Fruit fly (Drosophila melanogaster) whole organism, embryonic: Measurements from ENCODE around the gene CG16749.

Source experiments
- Antp ChIP-seq: fragments of 200-800 bp; sonication (Bioruptor generic); optimal IDR thresholded peaks from 3 replicates; lab custom pipeline; 2016; ENCODE audit warnings: missing biosample characterization, missing genetic modification characterization
- B-H2 ChIP-seq: fragments of 200-800 bp; sonication (Bioruptor generic); optimal IDR thresholded peaks from 2 replicates; lab custom pipeline; 2018; ENCODE audit warnings: missing biosample characterization, mild to moderate bottlenecking, missing genetic modification characterization
- CG11085 ChIP-seq: fragments of 200-800 bp; sonication (Bioruptor generic); IDR thresholded peaks from 2 replicates; pipeline ENCODE4 v1.3.6; 2022; ENCODE audit warnings: missing biosample characterization, missing genetic modification characterization
- CG11695 ChIP-seq: fragments of 200-800 bp; sonication (Bioruptor generic); IDR thresholded peaks from 3 replicates; pipeline ENCODE4 v1.3.6; 2022; ENCODE audit warnings: missing biosample characterization, missing genetic modification characterization
- CG17568 ChIP-seq: fragments of 200-800 bp; sonication (Bioruptor generic); optimal IDR thresholded peaks from 2 replicates; lab custom pipeline; 2018; ENCODE audit warnings: missing biosample characterization, mild to moderate bottlenecking, missing genetic modification characterization, moderate library complexity
- CG1832 ChIP-seq: fragments of 200-800 bp; sonication (Bioruptor generic); optimal IDR thresholded peaks from 2 replicates; lab custom pipeline; 2017; ENCODE audit warnings: missing biosample characterization, mild to moderate bottlenecking, missing genetic modification characterization, inconsistent platforms
- CG32772 ChIP-seq: fragments of 200-800 bp; sonication (Bioruptor generic); IDR thresholded peaks from 2 replicates; pipeline ENCODE4 v1.3.6; 2022; ENCODE audit warnings: missing biosample characterization, missing genetic modification characterization
- CG34376 ChIP-seq: fragments of 200-800 bp; sonication (Bioruptor generic); optimal IDR thresholded peaks from 2 replicates; lab custom pipeline; 2018; ENCODE audit warnings: missing biosample characterization, mild to moderate bottlenecking, missing genetic modification characterization
- CG3995 ChIP-seq: fragments of 200-800 bp; sonication (Bioruptor generic); optimal IDR thresholded peaks from 3 replicates; lab custom pipeline; 2016; ENCODE audit warnings: missing biosample characterization, missing genetic modification characterization
- CG6813 ChIP-seq: fragments of 200-800 bp; sonication (Bioruptor generic); optimal IDR thresholded peaks from 2 replicates; lab custom pipeline; 2017; ENCODE audit warnings: missing biosample characterization, missing genetic modification characterization, mild to moderate bottlenecking, moderate library complexity, missing genetic modification reagents
- CG7839 ChIP-seq: fragments of 200-800 bp; sonication (Bioruptor generic); optimal IDR thresholded peaks from 3 replicates; lab custom pipeline; 2018; ENCODE audit warnings: missing biosample characterization, mild to moderate bottlenecking, missing genetic modification characterization, moderate library complexity
- CG8924 ChIP-seq: fragments of 200-800 bp; optimal IDR thresholded peaks from 3 replicates; lab custom pipeline; 2019; ENCODE audit warnings: missing biosample characterization, mild to moderate bottlenecking, missing genetic modification characterization, moderate library complexity
- CTCF ChIP-seq: fragments of 200-800 bp; sonication (Bioruptor generic); optimal IDR thresholded peaks from 2 replicates; lab custom pipeline; 2017; ENCODE audit warnings: missing biosample characterization, mild to moderate bottlenecking, missing genetic modification characterization, moderate library complexity
- ERR ChIP-seq: fragments of 200-800 bp; sonication (Bioruptor generic); optimal IDR thresholded peaks from 2 replicates; lab custom pipeline; 2016; ENCODE audit warnings: missing biosample characterization, missing genetic modification characterization
- Hr78 ChIP-seq, 2 experiments: fragments of 200-800 bp in 1 of 2; fragments of >200 bp in 1 of 2; sonication (Bioruptor generic) in 1 of 2; optimal IDR thresholded peaks; 2 replicates each; lab custom pipeline; 2017 to 2019; ENCODE audit warnings: missing biosample characterization in 2 of 2, missing genetic modification characterization in 2 of 2, mild to moderate bottlenecking in 1 of 2, moderate library complexity in 1 of 2
- Med ChIP-seq: fragments of 200-800 bp; sonication (Bioruptor generic); peaks from one replicate; lab custom pipeline; 2016; ENCODE audit warnings: missing biosample characterization, missing genetic modification characterization, mild to moderate bottlenecking, inconsistent platforms, moderate library complexity
- NFAT ChIP-seq: fragments of 200-800 bp; sonication (Bioruptor generic); IDR thresholded peaks from 2 replicates; pipeline ENCODE4 v1.3.6; 2022; ENCODE audit warnings: missing biosample characterization, missing genetic modification characterization
- Pdp1 ChIP-seq, 2 experiments: fragments of 200-800 bp; sonication (Bioruptor generic); optimal IDR thresholded peaks; 3 replicates each; lab custom pipeline; 2016; ENCODE audit warnings: missing biosample characterization in 2 of 2, missing genetic modification characterization in 2 of 2, mild to moderate bottlenecking in 1 of 2, moderate library complexity in 1 of 2
- Side ChIP-seq: fragments of 200-800 bp; sonication (Bioruptor generic); optimal IDR thresholded peaks from 2 replicates; lab custom pipeline; 2016; ENCODE audit warnings: missing biosample characterization, missing genetic modification characterization
- TFAM ChIP-seq: fragments of 200-800 bp; sonication (Bioruptor generic); optimal IDR thresholded peaks from 2 replicates; lab custom pipeline; 2017; ENCODE audit warnings: missing biosample characterization, missing genetic modification characterization, inconsistent platforms
- Taf1 ChIP-seq: fragments of 200-800 bp; sonication (Bioruptor generic); IDR thresholded peaks from 2 replicates; pipeline ENCODE4 v1.3.6; 2022; ENCODE audit warnings: missing biosample characterization, missing genetic modification characterization
- cad ChIP-seq: fragments of >200 bp; optimal IDR thresholded peaks from 2 replicates; lab custom pipeline; 2017; ENCODE audit warnings: missing biosample characterization, missing genetic modification characterization
- exex ChIP-seq: fragments of 200-800 bp; sonication (Bioruptor generic); optimal IDR thresholded peaks from 4 replicates; lab custom pipeline; 2018; ENCODE audit warnings: missing biosample characterization, mild to moderate bottlenecking, missing genetic modification characterization, moderate library complexity
- fd3F ChIP-seq: fragments of 200-800 bp; sonication (Bioruptor generic); optimal IDR thresholded peaks from 2 replicates; lab custom pipeline; 2018; ENCODE audit warnings: missing biosample characterization, mild to moderate bottlenecking, missing genetic modification characterization, moderate library complexity
- grau ChIP-seq: fragments of 200-800 bp; optimal IDR thresholded peaks from 3 replicates; lab custom pipeline; 2019; ENCODE audit warnings: missing biosample characterization, mild to moderate bottlenecking, missing genetic modification characterization, moderate library complexity
- hth ChIP-seq: fragments of >200 bp; optimal IDR thresholded peaks from 2 replicates; lab custom pipeline; 2017; ENCODE audit warnings: inconsistent platforms
- insv ChIP-seq, 2 experiments: fragments of 200-800 bp; sonication (Bioruptor generic); optimal IDR thresholded peaks; 3 replicates each; lab custom pipeline; 2016 to 2018; ENCODE audit warnings: missing biosample characterization in 2 of 2, missing genetic modification characterization in 2 of 2
- lab ChIP-seq: fragments of 200-800 bp; sonication (Bioruptor generic); optimal IDR thresholded peaks from 3 replicates; lab custom pipeline; 2017; ENCODE audit warnings: missing biosample characterization, missing genetic modification characterization, mild to moderate bottlenecking, moderate library complexity, missing genetic modification reagents
- lbe ChIP-seq: fragments of 200-800 bp; sonication (Bioruptor generic); optimal IDR thresholded peaks from 2 replicates; lab custom pipeline; 2016; ENCODE audit warnings: missing biosample characterization, mild to moderate bottlenecking, missing genetic modification characterization
- lola ChIP-seq, 3 experiments: fragments of >200 bp in 2 of 3; fragments of 200-800 bp in 1 of 3; sonication (Bioruptor generic) in 1 of 3; optimal IDR thresholded peaks; 2 replicates each; lab custom pipeline; 2017 to 2019; ENCODE audit warnings: missing biosample characterization in 3 of 3, missing genetic modification characterization in 3 of 3, mild to moderate bottlenecking in 1 of 3, moderate library complexity in 1 of 3
- nom ChIP-seq: fragments of 200-800 bp; sonication (Bioruptor generic); optimal IDR thresholded peaks from 2 replicates; lab custom pipeline; 2017; ENCODE audit warnings: missing biosample characterization, missing genetic modification characterization, mild to moderate bottlenecking, moderate library complexity, missing genetic modification reagents
- otp ChIP-seq: fragments of 200-800 bp; sonication (Bioruptor generic); IDR thresholded peaks from 3 replicates; pipeline ENCODE4, ENCODE4 v1.3.6; 2022; ENCODE audit warnings: missing biosample characterization, missing genetic modification characterization
- scrt ChIP-seq: fragments of 200-800 bp; sonication (Bioruptor generic); optimal IDR thresholded peaks from 2 replicates; lab custom pipeline; 2018; ENCODE audit warnings: missing biosample characterization, mild to moderate bottlenecking, missing genetic modification characterization, moderate library complexity
- shn ChIP-seq: fragments of 200-800 bp; sonication (Bioruptor generic); optimal IDR thresholded peaks from 3 replicates; lab custom pipeline; 2016; ENCODE audit warnings: missing biosample characterization, missing genetic modification characterization
- sob ChIP-seq: fragments of 200-800 bp; sonication (Bioruptor generic); IDR thresholded peaks from 2 replicates; pipeline ENCODE4 v1.3.6; 2022; ENCODE audit warnings: missing biosample characterization, missing genetic modification characterization
- tgo ChIP-seq: fragments of 200-800 bp; sonication (Bioruptor generic); IDR thresholded peaks from 3 replicates; pipeline ENCODE4 v1.3.6; 2022; ENCODE audit warnings: missing biosample characterization, missing genetic modification characterization
- toy ChIP-seq: fragments of 200-800 bp; sonication (Bioruptor generic); IDR thresholded peaks from 2 replicates; pipeline ENCODE4 v1.3.6; 2022; ENCODE audit warnings: missing biosample characterization, missing genetic modification characterization
- tx ChIP-seq: fragments of 200-800 bp; sonication (Bioruptor generic); optimal IDR thresholded peaks from 2 replicates; lab custom pipeline; 2016; ENCODE audit warnings: missing biosample characterization, missing genetic modification characterization
- vfl ChIP-seq: fragments of 200-800 bp; sonication (Bioruptor generic); optimal IDR thresholded peaks from 2 replicates; lab custom pipeline; 2016; ENCODE audit warnings: missing biosample characterization, missing genetic modification characterization
- wor ChIP-seq: fragments of 200-800 bp; sonication (Bioruptor generic); IDR thresholded peaks from 2 replicates; pipeline ENCODE4 v1.3.6; 2022; ENCODE audit warnings: missing biosample characterization, missing genetic modification characterization

The CG16749 gene

DNA sequence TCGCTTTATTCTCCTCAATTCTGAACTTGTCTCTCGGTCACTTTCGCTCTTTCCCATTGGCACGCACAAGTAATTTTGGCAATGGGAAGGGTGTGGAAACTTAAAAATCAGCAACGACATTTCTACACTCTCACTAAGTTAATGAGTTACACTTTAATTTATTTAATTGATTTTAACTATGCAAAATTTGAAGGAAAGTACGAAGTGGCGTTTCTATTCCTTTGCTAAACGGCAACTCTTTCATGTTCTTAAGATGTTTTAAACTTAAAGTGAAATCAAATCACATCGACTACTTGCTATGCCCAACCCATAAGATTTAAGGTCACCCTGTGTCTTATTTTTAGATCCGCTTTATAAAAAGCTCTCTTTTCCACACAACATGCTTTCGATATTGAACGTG, 38.7 kb upstream of the CG16749 start (continued):
- no peak for TF ChIP-seq Side
- TF ChIP-seq hth (lab: Kevin White, UChicago): no peak
- TF ChIP-seq fd3F (GFP tag; lab: Kevin White, UChicago): peak; percentile 65
- TF ChIP-seq CG32772 (GFP tag; lab: Robert Waterston, UW): peak; percentile 44; the same call in 1 of the 2 replicates
- peak; percentile 29; the same call in 1 of the 2 replicates for TF ChIP-seq Taf1
- peak; percentile 4 for TF ChIP-seq CG3995 (GFP tag; lab: Kevin White, UChicago)
- peak; percentile 73 for TF ChIP-seq lab (GFP tag; lab: Kevin White, UChicago)
- TF ChIP-seq CG17568 (GFP tag; lab: Kevin White, UChicago): peak; percentile 57
- TF ChIP-seq grau (tag; lab: Kevin White, UChicago): peak; percentile 74
- peak; percentile 67 for TF ChIP-seq CG8924 (tag; lab: Kevin White, UChicago)
- peak; percentile 23 for TF ChIP-seq Antp (GFP tag; lab: Kevin White, UChicago)
- peak; percentile 74 for TF ChIP-seq sob (GFP tag; lab: Robert Waterston, UW)
- peak; percentile 58; the same call in 1 of the 3 replicates for TF ChIP-seq CG11695 (GFP tag; lab: Robert Waterston, UW)
- peak; percentile 48 for TF ChIP-seq ERR (GFP tag; lab: Kevin White, UChicago)
- TF ChIP-seq CG7839 (tag; lab: Kevin White, UChicago): peak; percentile 60
- TF ChIP-seq, all 482 proteins: peak for 199

DNA sequence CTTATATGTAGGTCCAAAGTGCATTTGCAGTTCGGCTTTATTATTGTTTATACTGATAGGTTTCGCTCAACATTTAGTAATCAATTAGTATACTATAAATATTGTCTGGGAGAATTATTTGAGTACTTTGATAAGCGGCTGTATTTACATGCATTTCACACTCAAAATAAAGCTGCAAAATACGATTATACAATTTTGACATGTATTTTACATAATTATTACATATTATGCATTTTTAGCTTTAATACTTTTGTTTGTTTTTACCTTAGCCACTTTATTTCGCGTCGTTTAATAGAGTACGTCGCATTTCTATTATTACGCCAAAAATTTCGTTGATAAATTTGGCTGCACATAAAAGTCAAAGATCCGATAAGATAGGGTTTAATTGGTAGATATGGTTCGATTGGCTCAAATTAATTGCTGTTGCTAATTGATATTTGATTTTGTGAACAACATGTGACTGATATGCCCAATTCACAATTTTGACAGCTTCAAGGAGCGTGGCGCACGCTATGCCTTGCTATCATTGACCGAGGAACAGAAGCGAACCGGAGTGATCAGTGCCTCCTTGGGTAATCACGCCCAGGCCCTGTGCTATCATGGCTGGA, 34.3 kb upstream of the CG16749 start:
- TF ChIP-seq CG6813 (GFP tag; lab: Kevin White, UChicago) (peak; percentile 5), tx (GFP tag; lab: Kevin White, UChicago) (no peak), wor (GFP tag; lab: Robert Waterston, UW) (no peak), TFAM (no peak), exex (peak; percentile 98), Pdp1 (GFP tag; optimal IDR thresholded peaks at IDR 0.05; lab: Kevin White, UChicago) (peak in 1 of 2 experiments; percentile 20), CG34376 (GFP tag; lab: Kevin White, UChicago) (peak; percentile 18), lbe (GFP tag; lab: Kevin White, UChicago) (peak; percentile 12), nom (peak; percentile 52)

DNA sequence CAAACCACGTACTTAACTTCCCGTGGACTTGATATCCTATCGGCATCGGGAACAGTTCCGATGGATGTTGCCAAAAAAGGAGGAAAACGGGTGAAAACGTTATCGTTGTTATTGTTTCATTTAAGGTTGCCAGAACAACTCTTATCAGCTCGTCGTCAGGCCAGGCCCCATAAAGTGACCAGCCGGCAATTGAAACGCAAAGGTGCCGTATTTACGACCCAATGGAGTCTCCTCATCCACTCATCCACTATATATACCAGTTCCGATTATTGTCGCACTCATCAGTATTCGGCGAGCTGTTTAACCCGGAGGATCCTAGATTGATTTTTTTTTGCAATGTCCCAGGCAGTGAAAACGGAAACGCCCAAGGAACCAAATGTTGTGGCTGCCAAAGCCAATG, 33.4 kb upstream of the CG16749 start, which contains the start of gene Srr:
TSS of gene Srr (plus strand) at position 278 of the 400 bp plus-strand sequence.
- TF ChIP-seq Med (peak; percentile 16), cad (peak; percentile 2), lola (GFP tag; optimal IDR thresholded peaks at IDR 0.05; lab: Kevin White, UChicago) (no peak)

DNA sequence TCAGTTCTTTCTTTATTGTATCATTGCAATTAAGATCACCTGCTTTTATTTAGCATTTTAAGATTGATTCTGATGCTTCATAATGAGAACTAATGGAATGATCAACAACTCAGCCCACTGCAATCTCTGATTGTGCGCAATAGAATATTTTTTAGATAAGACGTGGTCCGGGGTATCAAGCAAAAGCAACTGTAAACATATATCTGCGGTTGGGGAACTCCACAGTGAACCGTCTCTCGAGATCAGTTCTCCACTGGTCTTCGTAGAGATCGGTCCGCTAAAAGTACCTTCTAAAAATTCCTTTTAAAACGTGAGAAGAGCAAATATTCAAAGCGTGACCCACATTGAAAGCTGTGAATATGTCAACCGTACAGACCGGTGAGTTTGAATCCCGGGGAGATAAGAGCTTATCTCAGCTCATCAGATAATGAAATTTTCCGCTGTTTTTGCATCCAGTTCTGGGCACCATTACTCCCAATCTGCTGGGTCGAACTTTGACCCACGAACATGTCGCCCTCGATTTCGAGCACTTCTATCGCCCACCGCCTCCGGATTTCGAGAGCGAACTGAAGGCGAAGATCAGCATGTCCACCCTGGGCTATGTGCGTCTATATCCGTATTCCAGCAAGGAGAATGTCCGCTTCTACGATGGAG, 31.5 kb upstream of the CG16749 start, which contains the start of gene CG18473:
TSS of gene CG18473 (plus strand) at position 240 of the 654 bp plus-strand sequence.
- TF ChIP-seq CG32772 (GFP tag; lab: Robert Waterston, UW) (no peak), CG1832 (no peak), scrt (GFP tag; lab: Kevin White, UChicago) (no peak), CG11085 (GFP tag; lab: Robert Waterston, UW) (no peak), otp (GFP tag; lab: Robert Waterston, UW) (no peak), Med (peak; percentile 10), NFAT (GFP tag; lab: Robert Waterston, UW) (no peak), toy (GFP tag; lab: Robert Waterston, UW) (no peak), CTCF (GFP tag; lab: Kevin White, UChicago) (no peak), vfl (no peak), shn (no peak), B-H2 (GFP tag; lab: Kevin White, UChicago) (no peak), insv (GFP tag; optimal IDR thresholded peaks at IDR 0.05; lab: Kevin White, UChicago) (no peak), Hr78 (GFP tag; optimal IDR thresholded peaks at IDR 0.05; lab: Kevin White, UChicago) (peak in 1 of 2 experiments; percentile 58), sob (GFP tag; lab: Robert Waterston, UW) (peak; percentile 43; the same call in 1 of the 2 replicates), tgo (GFP tag; lab: Robert Waterston, UW) (no peak)
